Worm (Caenorhabditis elegans): ENCODE data around the gene Y71H2B.11.
"Not testable (repeated sequence)": the region's sequence is repeated elsewhere in the genome, so short reads cannot be mapped to it uniquely, and the experiment has no call there.

The Y71H2B.11 gene

ce11 chrIII:2598491-2599065, 5.2 kb upstream of the Y71H2B.11 start:
- no peak for TF ChIP-seq mab-9 (GFP tag; IDR thresholded peaks at IDR 0.05)
- no peak for TF ChIP-seq elt-2 (tag; optimal IDR thresholded peaks at IDR 0.05)
- TF ChIP-seq mef-2 (tag; optimal IDR thresholded peaks at IDR 0.05) = no peak
- no peak for TF ChIP-seq tlp-1 (tag; optimal IDR thresholded peaks at IDR 0.05)
- no peak for TF ChIP-seq nhr-11 (tag; optimal IDR thresholded peaks at IDR 0.05)
- no peak for TF ChIP-seq ceh-88 (GFP tag; IDR thresholded peaks at IDR 0.05)
- no peak for TF ChIP-seq grh-1 (GFP tag; IDR thresholded peaks at IDR 0.05)

- not testable (repeated sequence) for TF ChIP-seq sox-4 (tag; optimal IDR thresholded peaks at IDR 0.05); ces-1 (GFP tag; optimal IDR thresholded peaks at IDR 0.05); jun-1 (tag; optimal IDR thresholded peaks at IDR 0.05)
These were observed 3.9 kb downstream of the Y71H2B.11 start, which contains the start of gene Y71H2B.5 for ce11 chrIII:2607717-2608116. Gene Y71H2B.5 (plus strand): TSS chrIII:2608017.

DNA sequence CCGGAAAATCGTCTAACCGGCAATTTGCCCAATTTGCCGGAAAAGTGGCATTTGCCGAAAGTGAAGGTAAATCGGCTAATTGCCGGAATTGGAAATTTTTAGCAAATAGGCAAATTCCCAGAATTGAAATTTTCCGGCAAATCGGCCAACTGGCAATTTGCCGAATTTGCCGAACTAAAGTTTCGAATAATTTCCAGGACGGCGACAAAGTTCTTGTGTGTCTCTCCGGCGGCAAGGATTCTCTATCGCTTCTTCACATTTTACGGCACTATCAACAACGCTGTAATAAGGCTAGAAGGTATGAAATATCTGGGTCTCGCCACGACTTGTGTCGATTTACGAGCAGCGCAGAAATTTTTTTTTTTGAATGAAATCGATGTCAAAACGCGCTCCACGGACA, 12.4 kb downstream of the Y71H2B.11 start:
- TF ChIP-seq unc-86 (tag; optimal IDR thresholded peaks at IDR 0.05) (no peak), F16B12.6 (tag; optimal IDR thresholded peaks at IDR 0.05) (no peak), efl-1 (optimal IDR thresholded peaks at IDR 0.05) (no peak), efl-1 (GFP tag; optimal IDR thresholded peaks at IDR 0.05 in 1 of 2) (peak in 1 of 2 experiments; percentile 64), ztf-4 (tag; optimal IDR thresholded peaks at IDR 0.05) (no peak)

DNA sequence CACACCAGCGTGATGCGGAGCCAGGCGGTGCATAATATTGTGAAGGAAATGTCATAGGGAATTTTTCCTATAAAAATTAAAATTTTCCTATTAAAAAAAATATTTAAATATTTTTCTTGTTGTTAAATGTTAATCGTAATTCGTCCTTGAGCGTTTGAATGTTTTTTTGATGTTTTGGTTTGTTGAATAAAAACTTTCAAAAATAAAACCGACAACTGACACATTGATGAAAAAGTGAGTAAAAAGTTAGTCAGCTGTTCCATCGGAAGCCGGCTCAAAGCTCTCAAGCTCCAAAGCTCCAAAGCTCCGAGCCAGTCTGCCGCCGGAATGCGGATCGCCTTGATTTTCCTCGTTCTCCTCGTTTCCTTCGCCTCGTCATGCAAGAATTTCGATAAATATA, 14.9 kb downstream of the Y71H2B.11 start, which contains the start of gene Y71H2B.4:
Y71H2B.4 (plus strand) TSS at position 301 of the 400 bp plus-strand sequence.
- TF ChIP-seq F16B12.6 (tag; optimal IDR thresholded peaks at IDR 0.05) (no peak), tbx-2 (tag; optimal IDR thresholded peaks at IDR 0.05) (no peak), blmp-1 (tag; optimal IDR thresholded peaks at IDR 0.05) (no peak), irx-1 (tag; optimal IDR thresholded peaks at IDR 0.05) (no peak), vab-15 (tag; optimal IDR thresholded peaks at IDR 0.05) (no peak)

DNA sequence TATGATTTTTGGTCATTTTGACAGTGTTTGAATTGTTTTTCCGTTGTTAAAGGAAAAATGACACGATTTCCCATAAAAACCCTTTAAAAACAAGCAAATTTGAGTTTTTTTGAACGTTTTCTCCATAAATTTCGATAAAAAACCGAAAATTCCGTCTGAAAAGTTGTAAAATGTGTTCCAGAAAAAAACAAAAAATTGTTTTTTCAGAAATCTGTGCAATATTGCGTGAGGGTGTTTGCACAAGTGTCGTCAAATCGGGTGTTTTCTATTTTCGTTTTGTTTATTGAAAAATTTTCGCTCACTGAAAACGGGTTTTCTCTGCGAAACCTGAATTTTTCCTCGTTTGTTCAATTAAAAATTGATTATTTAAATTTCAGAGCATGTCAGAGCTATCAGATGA, 15.8 kb downstream of the Y71H2B.11 start, which contains the start of gene ppfr-4:
ppfr-4 (plus strand) TSS at position 378 of the 400 bp plus-strand sequence.
- TF ChIP-seq irx-1 (tag; optimal IDR thresholded peaks at IDR 0.05) (no peak), lsy-2 (tag; optimal IDR thresholded peaks at IDR 0.05) (peak; percentile 39 to 54), snu-23 (GFP tag; optimal IDR thresholded peaks at IDR 0.05) (peak; percentile 31), blmp-1 (tag; optimal IDR thresholded peaks at IDR 0.05) (peak; percentile 9), C16A3.4 (tag; optimal IDR thresholded peaks at IDR 0.05) (peak; percentile 15), lin-14 (GFP tag; optimal IDR thresholded peaks at IDR 0.05) (no peak), F16B12.6 (tag; optimal IDR thresholded peaks at IDR 0.05) (peak; percentile 87), ceh-82 (tag; optimal IDR thresholded peaks at IDR 0.05) (peak in 1 of 3 experiments; percentile 5), nhr-90 (tag; optimal IDR thresholded peaks at IDR 0.05; ENCODE audit: poor library complexity) (peak; percentile 2), nhr-28 (tag; optimal IDR thresholded peaks at IDR 0.05) (no peak), vab-15 (tag; optimal IDR thresholded peaks at IDR 0.05) (no peak), lin-35 (GFP tag; optimal IDR thresholded peaks at IDR 0.05) (peak; percentile 34 to 41), egl-27 (tag; optimal IDR thresholded peaks at IDR 0.05) (no peak), dsc-1 (tag; optimal IDR thresholded peaks at IDR 0.05) (peak; percentile 15), nhr-85 (tag) (peak; percentile 39), lin-39 (tag; optimal IDR thresholded peaks at IDR 0.05) (peak; percentile 26), snpc-4 (tag; optimal IDR thresholded peaks at IDR 0.05) (no peak), efl-1 (optimal IDR thresholded peaks at IDR 0.05) (peak; percentile 31 to 54), efl-1 (GFP tag; optimal IDR thresholded peaks at IDR 0.05 in 1 of 2) (peak; percentile 48 to 85), nhr-47 (tag; optimal IDR thresholded peaks at IDR 0.05) (peak; percentile 2), dpl-1 (GFP tag; optimal IDR thresholded peaks at IDR 0.05) (peak; percentile 9 to 53 (median 45)), unc-30 (tag; optimal IDR thresholded peaks at IDR 0.05) (no peak), tbx-2 (tag; optimal IDR thresholded peaks at IDR 0.05) (peak; percentile 28)
